Worm (Caenorhabditis elegans): Measurements from ENCODE around the gene arrd-4.

ce11 chrII:9803320-9803719 is 34.8 kb downstream of the arrd-4 start, which contains the start of gene cyp-13A7:
- TF ChIP-seq mdl-1 (tag; optimal IDR thresholded peaks at IDR 0.05) (no peak), crh-2 (tag; optimal IDR thresholded peaks at IDR 0.05) (no peak), mab-5 (tag; optimal IDR thresholded peaks at IDR 0.05) (no peak), lin-13 (GFP tag; optimal IDR thresholded peaks at IDR 0.05) (no peak)
